Fruit fly (Drosophila melanogaster) whole organism, prepupa: Measurements from ENCODE around the gene CG4101.
A peak's percentile ranks its signal among the peaks of the same experiment; 100 is the strongest.

Source experiments
- CG11762 ChIP-seq: fragments of 200-800 bp; sonication (Bioruptor generic); optimal IDR thresholded peaks from 3 replicates; lab custom pipeline; 2016; ENCODE audit warnings: missing biosample characterization, missing genetic modification characterization; ENCODE audit not compliant: insufficient read depth
- Eip93F ChIP-seq: fragments of 200-800 bp; sonication (Bioruptor generic); optimal IDR thresholded peaks from 2 replicates; lab custom pipeline; 2016; ENCODE audit warnings: missing biosample characterization, mild to moderate bottlenecking, missing genetic modification characterization
- Ets96B ChIP-seq: fragments of 200-800 bp; optimal IDR thresholded peaks from 2 replicates; lab custom pipeline; 2019; ENCODE audit warnings: missing biosample characterization, mild to moderate bottlenecking, missing genetic modification characterization, moderate library complexity
- OdsH ChIP-seq: fragments of 200-800 bp; sonication (Bioruptor generic); optimal IDR thresholded peaks from 3 replicates; lab custom pipeline; 2016; ENCODE audit warnings: missing biosample characterization, missing genetic modification characterization
- Smox ChIP-seq: fragments of 200-800 bp; sonication (Bioruptor generic); optimal IDR thresholded peaks from 3 replicates; lab custom pipeline; 2016; ENCODE audit warnings: missing biosample characterization, missing genetic modification characterization
- fd59A ChIP-seq: fragments of 200-800 bp; sonication (Bioruptor generic); optimal IDR thresholded peaks from 2 replicates; lab custom pipeline; 2017; ENCODE audit warnings: missing biosample characterization, mild to moderate bottlenecking, missing genetic modification characterization, missing genetic modification reagents
- spab ChIP-seq: fragments of 200-800 bp; sonication (Bioruptor generic); optimal IDR thresholded peaks from 2 replicates; lab custom pipeline; 2017; ENCODE audit warnings: missing biosample characterization, mild to moderate bottlenecking, missing genetic modification characterization, missing genetic modification reagents

DNA sequence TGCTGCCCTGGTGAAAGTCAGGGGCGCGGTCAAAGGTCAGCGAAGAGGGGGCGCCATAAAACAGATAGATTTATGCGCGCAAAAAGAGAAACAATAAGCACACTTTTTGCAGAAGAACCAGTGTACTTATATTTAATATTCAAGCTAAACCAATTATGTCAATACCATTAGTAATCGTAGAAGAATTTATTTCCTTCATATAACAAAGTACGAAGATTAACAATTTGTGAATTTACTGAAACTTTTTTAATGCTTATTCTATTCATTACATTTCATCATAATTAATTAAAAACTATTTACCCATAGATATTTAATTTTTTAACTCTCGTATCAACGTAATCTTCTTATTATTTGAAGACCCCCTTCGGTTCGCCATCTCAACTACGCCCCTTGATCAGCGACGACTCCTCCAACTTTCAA is 29.8 kb downstream of the CG4101 start:
- TF ChIP-seq spab (GFP tag; lab: Kevin White, UChicago) (peak; percentile 85), Smox (GFP tag; lab: Kevin White, UChicago) (peak; percentile 55), Ets96B (tag; lab: Kevin White, UChicago) (peak; percentile 70), Eip93F (no peak), OdsH (GFP tag; lab: Kevin White, UChicago) (peak; percentile 74), fd59A (GFP tag; lab: Kevin White, UChicago) (peak; percentile 73), CG11762 (GFP tag; lab: Kevin White, UChicago) (peak; percentile 70)
